Worm (Caenorhabditis elegans): Measurements from ENCODE around the gene ZK381.62.

ce11 chrIV:7016502-7016901 is 45.4 kb upstream of the ZK381.62 start:
- no peak for TF ChIP-seq ceh-36 (tag; optimal IDR thresholded peaks at IDR 0.05)
- no peak for TF ChIP-seq ama-1 (optimal IDR thresholded peaks at IDR 0.05)
- no peak for TF ChIP-seq tra-4 (tag; optimal IDR thresholded peaks at IDR 0.05)
- TF ChIP-seq hmg-4 (GFP tag; optimal IDR thresholded peaks at IDR 0.05): no peak

All from whole organism, early embryonic.